Fruit fly (Drosophila melanogaster): Measurements from ENCODE around the gene Slc25A46b.

The Slc25A46b gene

dm6 chr2L:18122231-18122551, 25.8 kb downstream of the Slc25A46b start:
- TF ChIP-seq tai (GFP tag; optimal IDR thresholded peaks at IDR 0.05) (no peak), dmrt93B (GFP tag; optimal IDR thresholded peaks at IDR 0.05) (peak; percentile 28), psq (GFP tag; optimal IDR thresholded peaks at IDR 0.05) (peak; percentile 17), Abd-B (GFP tag; optimal IDR thresholded peaks at IDR 0.05) (no peak), CG9705 (GFP tag; optimal IDR thresholded peaks at IDR 0.05) (no peak), sage (GFP tag; optimal IDR thresholded peaks at IDR 0.05) (peak; percentile 9), Hr78 (GFP tag; optimal IDR thresholded peaks at IDR 0.05) (no peak), GATAd (GFP tag; optimal IDR thresholded peaks at IDR 0.05) (no peak), rgr (GFP tag; optimal IDR thresholded peaks at IDR 0.05) (peak; percentile 10), dsf (GFP tag; optimal IDR thresholded peaks at IDR 0.05; ENCODE audit: borderline replicate concordance) (no peak), Myc (optimal IDR thresholded peaks at IDR 0.05) (no peak), HLH106 (tag; optimal IDR thresholded peaks at IDR 0.05) (peak; percentile 46), usp (GFP tag; optimal IDR thresholded peaks at IDR 0.05) (no peak), brk (GFP tag; optimal IDR thresholded peaks at IDR 0.05) (no peak), fru (GFP tag; optimal IDR thresholded peaks at IDR 0.05) (no peak), Sp1 (GFP tag; optimal IDR thresholded peaks at IDR 0.05) (peak; percentile 1), Jra (GFP tag; optimal IDR thresholded peaks at IDR 0.05) (no peak), br (GFP tag; optimal IDR thresholded peaks at IDR 0.05) (no peak), Vsx2 (GFP tag; optimal IDR thresholded peaks at IDR 0.05; ENCODE audit: partially characterized antibody) (no peak), h (GFP tag; optimal IDR thresholded peaks at IDR 0.05) (no peak), lola (GFP tag; optimal IDR thresholded peaks at IDR 0.05) (no peak), ey (GFP tag; optimal IDR thresholded peaks at IDR 0.05) (no peak), Dif (GFP tag; optimal IDR thresholded peaks at IDR 0.05; ENCODE audit: partially characterized antibody) (no peak), Mio (GFP tag; optimal IDR thresholded peaks at IDR 0.05) (no peak), dl (GFP tag; optimal IDR thresholded peaks at IDR 0.05; ENCODE audit: insufficient read depth in 1 of 2, partially characterized antibody in 2 of 2) (no peak), Dfd (GFP tag; optimal IDR thresholded peaks at IDR 0.05) (no peak), Hr83 (GFP tag; optimal IDR thresholded peaks at IDR 0.05; ENCODE audit: poor library complexity, severe bottlenecking) (no peak)

- TF ChIP-seq br (GFP tag; optimal IDR thresholded peaks at IDR 0.05), result no peak
- TF ChIP-seq Rel (GFP tag; optimal IDR thresholded peaks at IDR 0.05), result no peak
- peak; percentile 95 for TF ChIP-seq Rel (tag; optimal IDR thresholded peaks at IDR 0.05)
Observed at dm6 chr2L:18122920-18123319, 26.6 kb downstream of the Slc25A46b start.

DNA sequence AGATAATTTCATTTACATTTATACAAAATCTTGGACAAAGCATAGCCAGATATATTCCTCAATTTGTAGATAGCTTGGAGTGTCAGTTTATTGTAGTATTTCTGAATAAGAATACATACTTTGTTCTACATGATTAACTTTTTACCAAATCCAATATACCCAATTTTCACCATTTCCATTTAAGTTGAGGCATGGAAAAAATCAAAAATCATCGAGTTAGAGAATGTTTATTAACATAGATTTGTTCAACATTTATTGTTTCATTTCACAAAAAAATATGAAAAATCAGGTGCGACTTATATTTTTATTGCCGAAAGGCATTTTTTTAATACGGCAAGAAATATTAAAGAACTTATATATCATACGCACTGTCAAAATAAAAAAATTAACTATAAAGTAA, 29.3 kb downstream of the Slc25A46b start, which contains the start of gene Grl36b:
Gene Grl36b (minus strand): TSS at position 101 of the 400 bp plus-strand sequence.
- no peak for TF ChIP-seq fru (GFP tag; optimal IDR thresholded peaks at IDR 0.05)
- TF ChIP-seq jim (GFP tag; optimal IDR thresholded peaks at IDR 0.05), result no peak
- no peak for TF ChIP-seq GATAd (GFP tag; optimal IDR thresholded peaks at IDR 0.05)
- TF ChIP-seq Hr78 (GFP tag; optimal IDR thresholded peaks at IDR 0.05), result no peak
- TF ChIP-seq Sp1 (GFP tag; optimal IDR thresholded peaks at IDR 0.05), result no peak
- TF ChIP-seq Jra (GFP tag; optimal IDR thresholded peaks at IDR 0.05), result no peak
- no peak for TF ChIP-seq foxo (GFP tag; optimal IDR thresholded peaks at IDR 0.05)
- no peak for TF ChIP-seq brk (GFP tag; optimal IDR thresholded peaks at IDR 0.05)
- no peak for TF ChIP-seq usp (GFP tag; optimal IDR thresholded peaks at IDR 0.05)
- TF ChIP-seq Myc (optimal IDR thresholded peaks at IDR 0.05), result no peak

DNA sequence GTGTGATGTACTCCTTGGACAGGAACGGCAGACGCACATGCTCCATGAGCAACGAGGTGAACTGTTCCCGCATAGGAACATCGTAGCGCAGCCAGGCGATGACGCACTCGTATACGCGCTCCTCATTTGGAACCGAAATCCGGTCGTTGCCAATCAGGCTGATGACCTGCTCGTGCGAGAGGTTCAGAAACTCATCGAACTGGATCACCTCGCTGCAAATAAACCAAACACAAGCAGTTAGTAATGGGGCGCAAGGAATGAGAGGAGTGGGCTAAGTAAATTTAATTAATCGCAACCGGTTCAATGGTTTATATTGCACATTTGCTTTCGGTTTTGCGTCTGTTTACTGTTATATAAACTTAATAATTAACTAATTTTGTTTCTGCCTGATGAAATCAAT, 38.2 kb downstream of the Slc25A46b start:
- TF ChIP-seq CrebA (GFP tag; optimal IDR thresholded peaks at IDR 0.05; ENCODE audit: borderline replicate concordance), result no peak
- TF ChIP-seq psq (GFP tag; optimal IDR thresholded peaks at IDR 0.05), result no peak
- no peak for TF ChIP-seq CG9705 (GFP tag; optimal IDR thresholded peaks at IDR 0.05)

DNA sequence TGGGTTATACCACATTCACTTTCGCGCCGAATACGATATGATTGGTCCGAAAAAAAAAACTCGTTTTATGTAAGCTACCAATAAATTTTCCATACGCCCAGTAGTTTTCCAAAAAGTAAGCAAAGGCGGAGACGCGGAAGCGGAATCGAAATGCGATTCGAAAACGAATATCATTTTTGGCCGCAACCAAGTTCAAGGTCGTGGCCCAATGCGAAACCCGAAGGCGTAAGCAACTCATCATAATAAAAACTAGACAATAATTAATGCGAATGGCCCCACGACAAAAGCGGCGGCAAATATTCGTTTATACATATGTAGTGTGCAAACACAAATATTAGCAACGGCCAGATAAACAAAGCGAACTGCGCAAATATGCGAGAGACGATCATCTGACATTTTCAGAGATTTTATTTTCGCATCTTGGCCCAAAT, 40.1 kb downstream of the Slc25A46b start:
- TF ChIP-seq lola (GFP tag; optimal IDR thresholded peaks at IDR 0.05), result no peak
- TF ChIP-seq sv (GFP tag; optimal IDR thresholded peaks at IDR 0.05), result peak; percentile 2
